Fruit fly (Drosophila melanogaster) whole organism, embryonic: Measurements from ENCODE around the gene CG9483.

ENCODE experiments used
- Ada2b ChIP-seq: fragments of 200-800 bp; sonication (Bioruptor generic); IDR thresholded peaks from 2 replicates; pipeline ENCODE4 v1.3.6; 2022; ENCODE audit warnings: missing biosample characterization, missing genetic modification characterization
- Adf1 ChIP-seq: fragments of 200-800 bp; sonication (Bioruptor generic); IDR thresholded peaks from 2 replicates; pipeline ENCODE4 v1.3.6; 2022; ENCODE audit warnings: missing biosample characterization, missing genetic modification characterization
- Awh ChIP-seq: fragments of 200-800 bp; sonication (Bioruptor generic); IDR thresholded peaks from 2 replicates; pipeline ENCODE4, ENCODE4 v1.3.6; 2022; ENCODE audit warnings: missing biosample characterization, missing genetic modification characterization
- CG10321 ChIP-seq: fragments of 200-800 bp; sonication (Bioruptor generic); IDR thresholded peaks from 2 replicates; pipeline ENCODE4 v1.3.6; 2022; ENCODE audit warnings: missing biosample characterization, missing genetic modification characterization
- CG13123 ChIP-seq: fragments of 200-800 bp; sonication (Bioruptor generic); optimal IDR thresholded peaks from 2 replicates; lab custom pipeline; 2016; ENCODE audit warnings: missing biosample characterization, missing genetic modification characterization
- CG1603 ChIP-seq: fragments of 200-800 bp; sonication (Bioruptor generic); optimal IDR thresholded peaks from 2 replicates; lab custom pipeline; 2019; ENCODE audit warnings: missing biosample characterization, mild to moderate bottlenecking, missing genetic modification characterization, moderate library complexity
- CG18476 ChIP-seq: fragments of 200-800 bp; sonication (Bioruptor generic); optimal IDR thresholded peaks from 2 replicates; lab custom pipeline; 2016; ENCODE audit warnings: missing biosample characterization, mild to moderate bottlenecking, missing genetic modification characterization
- CG2199 ChIP-seq: fragments of 200-800 bp; sonication (Bioruptor generic); IDR thresholded peaks from 3 replicates; pipeline ENCODE4 v1.3.6; 2022; ENCODE audit warnings: missing biosample characterization, missing genetic modification characterization
- CG2202 ChIP-seq: fragments of 200-800 bp; sonication (Bioruptor generic); optimal IDR thresholded peaks from 2 replicates; lab custom pipeline; 2018; ENCODE audit warnings: missing biosample characterization, mild to moderate bottlenecking, missing genetic modification characterization
- CG9609 ChIP-seq: fragments of 200-800 bp; sonication (Bioruptor generic); optimal IDR thresholded peaks from 3 replicates; lab custom pipeline; 2016; ENCODE audit warnings: missing biosample characterization, missing genetic modification characterization
- Ets65A ChIP-seq: fragments of 200-800 bp; sonication (Bioruptor generic); peaks from one replicate; lab custom pipeline; 2016; ENCODE audit warnings: missing biosample characterization, missing genetic modification characterization
- Med ChIP-seq: fragments of 200-800 bp; sonication (Bioruptor generic); peaks from one replicate; lab custom pipeline; 2016; ENCODE audit warnings: missing biosample characterization, missing genetic modification characterization, mild to moderate bottlenecking, inconsistent platforms, moderate library complexity
- Opbp ChIP-seq: fragments of 200-800 bp; sonication (Bioruptor generic); IDR thresholded peaks from 3 replicates; pipeline ENCODE4 v1.3.6; 2022; ENCODE audit warnings: missing biosample characterization, missing genetic modification characterization; ENCODE audit not compliant: partially characterized antibody
- Stat92E ChIP-seq, 3 experiments: fragments of >200 bp in 2 of 3; fragments of 200-800 bp in 1 of 3; sonication (Bioruptor generic) in 1 of 3; optimal IDR thresholded peaks; 2 replicates each; lab custom pipeline; 2017 to 2019; ENCODE audit warnings: missing biosample characterization in 3 of 3, missing genetic modification characterization in 3 of 3, mild to moderate bottlenecking in 1 of 3, moderate library complexity in 1 of 3
- Xrp1 ChIP-seq: fragments of 200-800 bp; sonication (Bioruptor generic); IDR thresholded peaks from 2 replicates; pipeline ENCODE4 v1.3.6; 2022; ENCODE audit warnings: missing biosample characterization, missing genetic modification characterization
- ab ChIP-seq: fragments of 200-800 bp; sonication (Bioruptor generic); optimal IDR thresholded peaks from 2 replicates; lab custom pipeline; 2016; ENCODE audit warnings: missing biosample characterization, missing genetic modification characterization
- al ChIP-seq: fragments of 200-800 bp; sonication (Bioruptor generic); IDR thresholded peaks from 2 replicates; pipeline ENCODE4 v1.3.6; 2022; ENCODE audit warnings: missing biosample characterization, missing genetic modification characterization
- amos ChIP-seq: fragments of 200-800 bp; sonication (Bioruptor generic); IDR thresholded peaks from 2 replicates; pipeline ENCODE4 v1.3.6; 2022; ENCODE audit warnings: missing biosample characterization, missing genetic modification characterization; ENCODE audit not compliant: partially characterized antibody
- ash1 ChIP-seq: fragments of 200-800 bp; sonication (Bioruptor generic); optimal IDR thresholded peaks from 2 replicates; lab custom pipeline; 2018; ENCODE audit warnings: missing biosample characterization, mild to moderate bottlenecking, missing genetic modification characterization
- ato ChIP-seq: fragments of 200-800 bp; sonication (Bioruptor generic); IDR thresholded peaks from 2 replicates; pipeline ENCODE4 v1.3.6; 2022; ENCODE audit warnings: missing biosample characterization, missing genetic modification characterization; ENCODE audit not compliant: partially characterized antibody
- chn ChIP-seq: fragments of 200-800 bp; sonication (Bioruptor generic); optimal IDR thresholded peaks from 2 replicates; lab custom pipeline; 2016; ENCODE audit warnings: missing biosample characterization, missing genetic modification characterization
- crol ChIP-seq: fragments of 200-800 bp; sonication (Bioruptor generic); IDR thresholded peaks from 2 replicates; pipeline ENCODE4 v1.3.6; 2022; ENCODE audit warnings: missing biosample characterization, missing genetic modification characterization
- gce ChIP-seq: fragments of 200-800 bp; sonication (Bioruptor generic); IDR thresholded peaks from 3 replicates; pipeline ENCODE4 v1.3.6; 2022; ENCODE audit warnings: missing biosample characterization, missing genetic modification characterization
- gcm2 ChIP-seq: fragments of 200-800 bp; sonication (Bioruptor generic); optimal IDR thresholded peaks from 2 replicates; lab custom pipeline; 2016; ENCODE audit warnings: missing biosample characterization, missing genetic modification characterization
- hbn ChIP-seq: fragments of 200-800 bp; sonication (Bioruptor generic); IDR thresholded peaks from 2 replicates; pipeline ENCODE4 v1.3.6; 2022; ENCODE audit warnings: missing biosample characterization, missing genetic modification characterization; ENCODE audit not compliant: partially characterized antibody
- inv ChIP-seq: fragments of 200-800 bp; sonication (Bioruptor generic); IDR thresholded peaks from 2 replicates; pipeline ENCODE4 v1.3.6; 2022; ENCODE audit warnings: missing biosample characterization, missing genetic modification characterization; ENCODE audit not compliant: partially characterized antibody
- jumu ChIP-seq: fragments of 200-800 bp; sonication (Bioruptor generic); optimal IDR thresholded peaks from 3 replicates; lab custom pipeline; 2016; ENCODE audit warnings: missing biosample characterization, missing genetic modification characterization
- kni ChIP-seq: fragments of 200-800 bp; sonication (Bioruptor generic); optimal IDR thresholded peaks from 3 replicates; lab custom pipeline; 2017; ENCODE audit warnings: mild to moderate bottlenecking, missing biosample characterization, missing genetic modification reagents, missing genetic modification characterization
- nerfin-1 ChIP-seq: fragments of 200-800 bp; sonication (Bioruptor generic); optimal IDR thresholded peaks from 3 replicates; lab custom pipeline; 2019; ENCODE audit warnings: missing biosample characterization, mild to moderate bottlenecking, missing genetic modification characterization, moderate library complexity
- sens-2 ChIP-seq: fragments of 200-800 bp; sonication (Bioruptor generic); IDR thresholded peaks from 2 replicates; pipeline ENCODE4 v1.3.6; 2022; ENCODE audit warnings: missing biosample characterization, missing genetic modification characterization
- sisA ChIP-seq: fragments of 200-800 bp; sonication (Bioruptor generic); IDR thresholded peaks from 2 replicates; pipeline ENCODE4 v1.3.6; 2022; ENCODE audit warnings: missing biosample characterization, missing genetic modification characterization
- slou ChIP-seq: fragments of 200-800 bp; sonication (Bioruptor generic); optimal IDR thresholded peaks from 3 replicates; lab custom pipeline; 2016; ENCODE audit warnings: missing biosample characterization, missing genetic modification characterization
- so ChIP-seq: fragments of 200-800 bp; sonication (Bioruptor generic); IDR thresholded peaks from 3 replicates; pipeline ENCODE4 v1.3.6; 2022; ENCODE audit warnings: missing biosample characterization, missing genetic modification characterization
- tgo ChIP-seq: fragments of 200-800 bp; sonication (Bioruptor generic); IDR thresholded peaks from 3 replicates; pipeline ENCODE4 v1.3.6; 2022; ENCODE audit warnings: missing biosample characterization, missing genetic modification characterization
- tll ChIP-seq, 2 experiments: fragments of 200-800 bp in 1 of 2; fragments of >200 bp in 1 of 2; sonication (Bioruptor generic) in 1 of 2; optimal IDR thresholded peaks; 2 replicates each; lab custom pipeline; 2017 to 2019; ENCODE audit warnings: missing biosample characterization in 2 of 2, missing genetic modification characterization in 2 of 2, mild to moderate bottlenecking in 1 of 2, moderate library complexity in 1 of 2
- yki ChIP-seq: fragments of >200 bp; optimal IDR thresholded peaks from 3 replicates; lab custom pipeline; 2018
- z ChIP-seq: fragments of 200-800 bp; sonication (Bioruptor generic); IDR thresholded peaks from 3 replicates; pipeline ENCODE4 v1.3.6; 2022; ENCODE audit warnings: missing biosample characterization, missing genetic modification characterization
- zen ChIP-seq: fragments of 200-800 bp; sonication (Bioruptor generic); optimal IDR thresholded peaks from 3 replicates; lab custom pipeline; 2018; ENCODE audit warnings: missing biosample characterization, mild to moderate bottlenecking, missing genetic modification characterization, moderate library complexity

The CG9483 gene

DNA sequence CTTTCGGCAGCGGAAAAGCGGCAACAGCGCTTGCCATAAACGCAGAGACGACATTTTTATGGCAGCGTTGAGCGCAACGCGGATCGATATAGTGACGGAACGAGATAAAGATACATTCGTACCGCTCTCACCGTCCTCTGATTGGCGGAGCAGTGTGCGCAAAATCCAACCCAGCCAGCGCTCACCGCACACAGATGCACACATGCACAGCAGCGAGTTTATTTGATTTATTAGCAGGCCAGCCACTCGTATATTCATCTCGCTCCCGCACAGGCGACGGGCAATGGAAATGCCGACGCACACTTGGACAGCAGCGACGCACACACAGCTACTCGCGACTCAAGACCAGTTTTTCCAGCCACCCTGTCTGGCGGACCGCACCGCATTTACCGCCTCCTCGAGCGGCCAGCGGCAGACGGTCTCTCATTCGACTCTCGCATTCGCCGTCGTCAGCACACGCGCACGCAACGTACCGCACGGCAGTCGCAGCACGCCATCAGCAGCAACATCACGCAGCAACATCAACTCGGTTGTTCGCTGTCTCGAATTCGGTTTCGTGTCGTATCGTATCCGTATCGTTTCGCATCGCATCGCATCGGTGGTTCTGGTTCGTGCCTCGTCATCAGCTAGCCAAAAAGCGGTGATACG, 41.2 kb upstream of the CG9483 start, which contains the start of gene SoxN (continued):
- TF ChIP-seq CG13123 (GFP tag; lab: Kevin White, UChicago) (no peak), sens-2 (GFP tag; lab: Robert Waterston, UW) (peak; percentile 58; the same call in 1 of the 2 replicates), ash1 (GFP tag; lab: Kevin White, UChicago) (peak; percentile 60), Ada2b (GFP tag; lab: Robert Waterston, UW) (no peak), Awh (GFP tag; lab: Robert Waterston, UW) (peak; percentile 32; the same call in 1 of the 2 replicates), ato (GFP tag; lab: Robert Waterston, UW) (0 out of 2 replicates have a peak, but pooled peaks have one; percentile 14), gce (GFP tag; lab: Robert Waterston, UW) (0 out of 3 replicates have a peak, but pooled peaks have one; percentile 26), so (GFP tag; lab: Robert Waterston, UW) (peak; percentile 48; the same call in 1 of the 3 replicates), CG9609 (GFP tag; lab: Kevin White, UChicago) (no peak), CG2202 (tag; lab: Kevin White, UChicago) (peak; percentile 7), zen (tag; lab: Kevin White, UChicago) (peak; percentile 61), yki (lab: Kevin White, UChicago) (no peak), Med (GFP tag; lab: Kevin White, UChicago) (peak; percentile 86), inv (GFP tag; lab: Robert Waterston, UW) (peak; percentile 25; the same call in 1 of the 2 replicates), kni (peak; percentile 92), CG1603 (tag; lab: Kevin White, UChicago) (peak; percentile 27), Adf1 (GFP tag; lab: Robert Waterston, UW) (peak; percentile 92), al (GFP tag; lab: Robert Waterston, UW) (no peak), Opbp (peak; percentile 52; the same call in 1 of the 3 replicates), CG2199 (GFP tag; lab: Robert Waterston, UW) (peak; percentile 96), sisA (GFP tag; lab: Robert Waterston, UW) (no peak), nerfin-1 (peak; percentile 99), CG10321 (GFP tag; lab: Robert Waterston, UW) (peak; percentile 98), hbn (GFP tag; lab: Robert Waterston, UW) (0 out of 2 replicates have a peak, but pooled peaks have one; percentile 34), chn (GFP tag; lab: Kevin White, UChicago) (peak; percentile 57), slou (GFP tag; lab: Kevin White, UChicago) (no peak), tll (GFP tag; optimal IDR thresholded peaks at IDR 0.05; lab: Kevin White, UChicago) (peak in 1 of 2 experiments; percentile 65), CG18476 (GFP tag; lab: Kevin White, UChicago) (no peak), Xrp1 (peak; percentile 3; the same call in 1 of the 2 replicates), crol (GFP tag; lab: Robert Waterston, UW) (0 out of 2 replicates have a peak, but pooled peaks have one; percentile 23), gcm2 (no peak), z (GFP tag; lab: Robert Waterston, UW) (peak; percentile 92), tgo (GFP tag; lab: Robert Waterston, UW) (no peak)

dm6 chr2L:8828387-8828786, 38.2 kb upstream of the CG9483 start:
- 0 out of 2 replicates have a peak, but pooled peaks have one; percentile 14 for TF ChIP-seq amos (GFP tag; lab: Robert Waterston, UW)
- no peak for TF ChIP-seq jumu (GFP tag; lab: Kevin White, UChicago)
- TF ChIP-seq Med (GFP tag; lab: Kevin White, UChicago), result peak; percentile 51
- TF ChIP-seq ab (GFP tag; lab: Kevin White, UChicago), result no peak
- TF ChIP-seq Ets65A (GFP tag; lab: Kevin White, UChicago), result peak; percentile 64
- TF ChIP-seq Stat92E (GFP tag; optimal IDR thresholded peaks at IDR 0.05; lab: Kevin White, UChicago), result no peak
